Fruit fly (Drosophila melanogaster) whole organism, embryonic: ENCODE results near the gene CG31921.

ENCODE experiments used
- Antp ChIP-seq: fragments of 200-800 bp; sonication (Bioruptor generic); optimal IDR thresholded peaks from 3 replicates; lab custom pipeline; 2016; ENCODE audit warnings: missing biosample characterization, missing genetic modification characterization
- Atf-2 ChIP-seq: fragments of 200-800 bp; sonication (Bioruptor generic); optimal IDR thresholded peaks from 2 replicates; lab custom pipeline; 2016; ENCODE audit warnings: missing biosample characterization, missing genetic modification characterization
- Bdp1 ChIP-seq: fragments of 200-800 bp; sonication (Bioruptor generic); optimal IDR thresholded peaks from 3 replicates; lab custom pipeline; 2016; ENCODE audit warnings: missing biosample characterization, missing genetic modification characterization
- CG10209 ChIP-seq: fragments of 200-800 bp; sonication (Bioruptor generic); optimal IDR thresholded peaks from 3 replicates; lab custom pipeline; 2017; ENCODE audit warnings: missing biosample characterization, mild to moderate bottlenecking, missing genetic modification characterization, missing genetic modification reagents
- CG10321 ChIP-seq: fragments of 200-800 bp; sonication (Bioruptor generic); IDR thresholded peaks from 2 replicates; pipeline ENCODE4 v1.3.6; 2022; ENCODE audit warnings: missing biosample characterization, missing genetic modification characterization
- CG10462 ChIP-seq: fragments of 200-800 bp; sonication (Bioruptor generic); optimal IDR thresholded peaks from 2 replicates; lab custom pipeline; 2016; ENCODE audit warnings: missing biosample characterization, missing genetic modification characterization
- CG11504 ChIP-seq: fragments of 200-800 bp; sonication (Bioruptor generic); optimal IDR thresholded peaks from 3 replicates; lab custom pipeline; 2019; ENCODE audit warnings: missing biosample characterization, mild to moderate bottlenecking, missing genetic modification characterization, moderate library complexity
- CG12659 ChIP-seq: fragments of 200-800 bp; sonication (Bioruptor generic); optimal IDR thresholded peaks from 3 replicates; lab custom pipeline; 2017; ENCODE audit warnings: mild to moderate bottlenecking, missing biosample characterization, missing genetic modification reagents, missing genetic modification characterization
- CG13287 ChIP-seq: fragments of 200-800 bp; sonication (Bioruptor generic); IDR thresholded peaks from 2 replicates; pipeline ENCODE4 v1.3.6; 2022; ENCODE audit warnings: missing biosample characterization, missing genetic modification characterization; ENCODE audit not compliant: partially characterized antibody
- CG13894 ChIP-seq: fragments of 200-800 bp; sonication (Bioruptor generic); optimal IDR thresholded peaks from 3 replicates; lab custom pipeline; 2018; ENCODE audit warnings: missing biosample characterization, mild to moderate bottlenecking, missing genetic modification characterization, moderate library complexity
- CG15696 ChIP-seq: fragments of 200-800 bp; sonication (Bioruptor generic); optimal IDR thresholded peaks from 2 replicates; lab custom pipeline; 2019; ENCODE audit warnings: missing biosample characterization, mild to moderate bottlenecking, missing genetic modification characterization, moderate library complexity
- CG16815 ChIP-seq: fragments of 200-800 bp; sonication (Bioruptor generic); optimal IDR thresholded peaks from 3 replicates; lab custom pipeline; 2017; ENCODE audit warnings: missing biosample characterization, mild to moderate bottlenecking, missing genetic modification characterization
- CG17829 ChIP-seq: fragments of 200-800 bp; optimal IDR thresholded peaks from 2 replicates; lab custom pipeline; 2019; ENCODE audit warnings: missing biosample characterization, mild to moderate bottlenecking, missing genetic modification characterization, moderate library complexity
- CG32767 ChIP-seq: fragments of 200-800 bp; sonication (Bioruptor generic); IDR thresholded peaks from 2 replicates; pipeline ENCODE4 v1.3.6; 2022; ENCODE audit warnings: missing biosample characterization, missing genetic modification characterization
- CG3838 ChIP-seq: fragments of 200-800 bp; sonication (Bioruptor generic); optimal IDR thresholded peaks from 3 replicates; lab custom pipeline; 2016; ENCODE audit warnings: missing biosample characterization, missing genetic modification characterization
- CG42726 ChIP-seq: fragments of 200-800 bp; sonication (Bioruptor generic); IDR thresholded peaks from 2 replicates; pipeline ENCODE4 v1.3.6; 2022; ENCODE audit warnings: missing biosample characterization, missing genetic modification characterization; ENCODE audit not compliant: partially characterized antibody
- CG4328 ChIP-seq: fragments of 200-800 bp; sonication (Bioruptor generic); optimal IDR thresholded peaks from 3 replicates; lab custom pipeline; 2017; ENCODE audit warnings: missing biosample characterization, missing genetic modification reagents, missing genetic modification characterization
- CG9797 ChIP-seq: fragments of 200-800 bp; sonication (Bioruptor generic); optimal IDR thresholded peaks from 3 replicates; lab custom pipeline; 2018; ENCODE audit warnings: missing biosample characterization, mild to moderate bottlenecking, missing genetic modification characterization
- Dll ChIP-seq: fragments of 200-800 bp; sonication (Bioruptor generic); IDR thresholded peaks from 4 replicates; pipeline ENCODE4 v1.3.6; 2022; ENCODE audit warnings: missing biosample characterization, missing genetic modification characterization; ENCODE audit not compliant: partially characterized antibody
- Doc2 ChIP-seq: fragments of 200-800 bp; sonication (Bioruptor generic); IDR thresholded peaks from 2 replicates; pipeline ENCODE4 v1.3.6; 2022; ENCODE audit warnings: missing biosample characterization, missing genetic modification characterization
- Elba2 ChIP-seq: fragments of 200-800 bp; sonication (Bioruptor generic); optimal IDR thresholded peaks from 3 replicates; lab custom pipeline; 2016; ENCODE audit warnings: missing biosample characterization, missing genetic modification characterization
- HLH3B ChIP-seq: fragments of 200-800 bp; sonication (Bioruptor generic); IDR thresholded peaks from 2 replicates; pipeline ENCODE4 v1.3.6; 2022; ENCODE audit warnings: missing biosample characterization, missing genetic modification characterization
- Hr39 ChIP-seq: fragments of >200 bp; optimal IDR thresholded peaks from 2 replicates; lab custom pipeline; 2017
- Lhr ChIP-seq: fragments of 200-800 bp; sonication (Bioruptor generic); optimal IDR thresholded peaks from 3 replicates; lab custom pipeline; 2017; ENCODE audit warnings: mild to moderate bottlenecking, missing biosample characterization, missing genetic modification reagents, missing genetic modification characterization
- MTF-1 ChIP-seq: fragments of 200-800 bp; sonication (Bioruptor generic); optimal IDR thresholded peaks from 2 replicates; lab custom pipeline; 2018; ENCODE audit warnings: missing biosample characterization, mild to moderate bottlenecking, missing genetic modification characterization, borderline replicate concordance
- Max ChIP-seq: fragments of 200-800 bp; sonication (Bioruptor generic); optimal IDR thresholded peaks from 2 replicates; lab custom pipeline; 2016; ENCODE audit warnings: missing biosample characterization, mild to moderate bottlenecking, missing genetic modification characterization
- NfI ChIP-seq: fragments of 200-800 bp; sonication (Bioruptor generic); optimal IDR thresholded peaks from 3 replicates; lab custom pipeline; 2018; ENCODE audit warnings: missing biosample characterization, mild to moderate bottlenecking, missing genetic modification characterization, moderate library complexity
- Pdp1 ChIP-seq, 2 experiments: fragments of 200-800 bp; sonication (Bioruptor generic); optimal IDR thresholded peaks; 3 replicates each; lab custom pipeline; 2016; ENCODE audit warnings: missing biosample characterization in 2 of 2, missing genetic modification characterization in 2 of 2, mild to moderate bottlenecking in 1 of 2, moderate library complexity in 1 of 2
- Sox100B ChIP-seq: fragments of 200-800 bp; sonication (Bioruptor generic); optimal IDR thresholded peaks from 3 replicates; lab custom pipeline; 2018; ENCODE audit warnings: missing biosample characterization, mild to moderate bottlenecking, missing genetic modification characterization
- Sry-β ChIP-seq: fragments of 200-800 bp; sonication (Bioruptor generic); optimal IDR thresholded peaks from 2 replicates; lab custom pipeline; 2018; ENCODE audit warnings: missing biosample characterization, mild to moderate bottlenecking, missing genetic modification characterization, moderate library complexity
- abd-A ChIP-seq: fragments of 200-800 bp; sonication (Bioruptor generic); optimal IDR thresholded peaks from 3 replicates; lab custom pipeline; 2019; ENCODE audit warnings: missing biosample characterization, mild to moderate bottlenecking, missing genetic modification characterization, moderate library complexity
- dmrt11E ChIP-seq: fragments of 200-800 bp; sonication (Bioruptor generic); optimal IDR thresholded peaks from 3 replicates; lab custom pipeline; 2018; ENCODE audit warnings: missing biosample characterization, mild to moderate bottlenecking, missing genetic modification characterization, moderate library complexity
- dysf ChIP-seq: fragments of 200-800 bp; sonication (Bioruptor generic); IDR thresholded peaks from 3 replicates; pipeline ENCODE4 v1.3.6; 2022; ENCODE audit warnings: missing biosample characterization, missing genetic modification characterization
- eve ChIP-seq, 2 experiments: fragments of >200 bp; optimal IDR thresholded peaks; 2 replicates each; lab custom pipeline; 2017; ENCODE audit warnings: missing biosample characterization in 2 of 2, missing genetic modification characterization in 2 of 2
- gro ChIP-seq: fragments of 200-800 bp; sonication (Bioruptor generic); optimal IDR thresholded peaks from 2 replicates; lab custom pipeline; 2016; ENCODE audit warnings: missing biosample characterization, missing genetic modification characterization
- hb ChIP-seq: fragments of 200-800 bp; sonication (Bioruptor generic); IDR thresholded peaks from 3 replicates; pipeline ENCODE4 v1.3.6; 2022; ENCODE audit warnings: missing biosample characterization, missing genetic modification characterization; ENCODE audit not compliant: partially characterized antibody
- klu ChIP-seq: fragments of 200-800 bp; sonication (Bioruptor generic); IDR thresholded peaks from 2 replicates; pipeline ENCODE4 v1.3.6; 2022; ENCODE audit warnings: missing biosample characterization, missing genetic modification characterization
- nerfin-1 ChIP-seq: fragments of 200-800 bp; sonication (Bioruptor generic); optimal IDR thresholded peaks from 3 replicates; lab custom pipeline; 2019; ENCODE audit warnings: missing biosample characterization, mild to moderate bottlenecking, missing genetic modification characterization, moderate library complexity
- onecut ChIP-seq: fragments of 200-800 bp; sonication (Bioruptor generic); IDR thresholded peaks from 2 replicates; pipeline ENCODE4 v1.3.6; 2022; ENCODE audit warnings: missing biosample characterization, missing genetic modification characterization
- otp ChIP-seq: fragments of 200-800 bp; sonication (Bioruptor generic); IDR thresholded peaks from 3 replicates; pipeline ENCODE4, ENCODE4 v1.3.6; 2022; ENCODE audit warnings: missing biosample characterization, missing genetic modification characterization
- run ChIP-seq: fragments of 200-800 bp; sonication (Bioruptor generic); optimal IDR thresholded peaks from 3 replicates; lab custom pipeline; 2018; ENCODE audit warnings: missing biosample characterization, mild to moderate bottlenecking, missing genetic modification characterization
- sob ChIP-seq: fragments of 200-800 bp; sonication (Bioruptor generic); IDR thresholded peaks from 2 replicates; pipeline ENCODE4 v1.3.6; 2022; ENCODE audit warnings: missing biosample characterization, missing genetic modification characterization
- ssp ChIP-seq: fragments of 200-800 bp; sonication (Bioruptor generic); IDR thresholded peaks from 2 replicates; pipeline ENCODE4 v1.3.6; 2022; ENCODE audit warnings: missing biosample characterization, missing genetic modification characterization
- sug ChIP-seq: fragments of 200-800 bp; optimal IDR thresholded peaks from 2 replicates; lab custom pipeline; 2019; ENCODE audit warnings: missing biosample characterization, mild to moderate bottlenecking, missing genetic modification characterization, moderate library complexity
- tap ChIP-seq: fragments of 200-800 bp; optimal IDR thresholded peaks from 3 replicates; lab custom pipeline; 2019; ENCODE audit warnings: missing biosample characterization, mild to moderate bottlenecking, missing genetic modification characterization, moderate library complexity
- tin ChIP-seq: fragments of 200-800 bp; sonication (Bioruptor generic); optimal IDR thresholded peaks from 3 replicates; lab custom pipeline; 2016; ENCODE audit warnings: missing biosample characterization, missing genetic modification characterization
- tx ChIP-seq: fragments of 200-800 bp; sonication (Bioruptor generic); optimal IDR thresholded peaks from 2 replicates; lab custom pipeline; 2016; ENCODE audit warnings: missing biosample characterization, missing genetic modification characterization
- zfh2 ChIP-seq: fragments of 200-800 bp; sonication (Bioruptor generic); optimal IDR thresholded peaks from 2 replicates; lab custom pipeline; 2016; ENCODE audit warnings: missing biosample characterization, missing genetic modification characterization

Gene CG31921

DNA sequence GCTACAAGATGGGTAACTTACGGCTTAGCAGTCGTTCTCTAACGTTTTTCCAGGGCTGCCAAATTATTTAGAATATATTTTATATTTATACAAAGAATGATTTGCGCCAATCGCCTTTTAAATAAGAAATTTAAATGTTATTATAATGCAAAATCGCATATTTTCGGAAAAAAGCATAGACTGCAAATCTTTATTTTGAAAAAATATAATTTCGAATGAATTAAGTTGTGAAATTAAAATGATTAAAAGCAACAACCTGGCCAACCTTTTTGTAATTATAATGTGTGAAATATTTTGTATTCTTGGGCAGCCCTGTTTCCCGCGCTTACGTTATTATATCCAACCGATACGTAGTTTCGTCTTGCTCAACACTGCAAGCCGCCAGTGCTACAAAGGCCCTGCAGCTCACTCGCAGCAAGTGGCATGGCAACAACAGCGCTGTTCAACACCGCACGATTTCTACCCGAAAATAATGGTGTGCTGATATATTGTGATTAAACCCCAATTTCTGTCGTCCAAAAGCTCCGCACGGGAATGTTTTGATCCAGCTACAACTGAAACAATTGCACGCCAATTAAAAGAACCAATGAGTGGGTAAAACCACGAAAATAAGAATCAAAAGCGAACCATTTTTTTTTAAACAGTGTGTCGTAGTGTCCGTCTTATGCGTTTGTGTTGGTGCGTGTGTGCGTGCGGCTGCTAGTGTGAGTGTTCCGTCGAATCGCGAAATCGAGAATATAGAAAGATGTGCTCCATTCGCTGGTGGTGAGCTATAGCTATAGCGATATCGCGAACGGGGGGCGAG is 34.5 kb downstream of the CG31921 start, which contains the start of gene Pi3K21B (continued):
- TF ChIP-seq sob (GFP tag; lab: Robert Waterston, UW): peak; percentile 93
- TF ChIP-seq tap (tag; lab: Kevin White, UChicago): peak; percentile 74
- peak; percentile 89 for TF ChIP-seq CG17829 (tag; lab: Kevin White, UChicago)
- TF ChIP-seq dysf (GFP tag; lab: Robert Waterston, UW): peak; percentile 89
- peak; percentile 86 for TF ChIP-seq Bdp1 (GFP tag; lab: Kevin White, UChicago)
- TF ChIP-seq NfI (GFP tag; lab: Kevin White, UChicago): peak; percentile 92
- TF ChIP-seq HLH3B (GFP tag; lab: Robert Waterston, UW): peak; percentile 69
- no peak for TF ChIP-seq Hr39 (lab: Kevin White, UChicago)
- TF ChIP-seq Sry-β (GFP tag; lab: Kevin White, UChicago): no peak
- peak; percentile 88 for TF ChIP-seq Max
- TF ChIP-seq CG9797 (GFP tag; lab: Kevin White, UChicago): peak; percentile 46
- peak; percentile 67 for TF ChIP-seq run (tag; lab: Kevin White, UChicago)
- peak; percentile 92 for TF ChIP-seq sug
- TF ChIP-seq Pdp1 (GFP tag; optimal IDR thresholded peaks at IDR 0.05; lab: Kevin White, UChicago): peak; percentile 85 to 90
- TF ChIP-seq Sox100B (GFP tag; lab: Kevin White, UChicago): peak; percentile 90
- TF ChIP-seq ssp: peak; percentile 84
- TF ChIP-seq CG13287 (GFP tag; lab: Robert Waterston, UW): peak; percentile 44; the same call in 1 of the 2 replicates
- TF ChIP-seq Dll (GFP tag; lab: Robert Waterston, UW): peak; percentile 41; the same call in 2 of the 4 replicates
- TF ChIP-seq Doc2 (GFP tag; lab: Robert Waterston, UW): no peak
- peak; percentile 53 for TF ChIP-seq abd-A (tag; lab: Kevin White, UChicago)
- TF ChIP-seq CG32767 (GFP tag; lab: Robert Waterston, UW): peak; percentile 72; the same call in 1 of the 2 replicates
- TF ChIP-seq CG11504 (tag; lab: Kevin White, UChicago): peak; percentile 88
- peak; percentile 60 for TF ChIP-seq Lhr (GFP tag; lab: Kevin White, UChicago)
- peak; percentile 96 for TF ChIP-seq zfh2 (GFP tag; lab: Kevin White, UChicago)
- peak; percentile 75 for TF ChIP-seq CG10462 (GFP tag; lab: Kevin White, UChicago)
- peak; percentile 97 for TF ChIP-seq Antp (GFP tag; lab: Kevin White, UChicago)
- no peak for TF ChIP-seq hb (GFP tag; lab: Robert Waterston, UW)
- TF ChIP-seq dmrt11E (tag; lab: Kevin White, UChicago): peak; percentile 88
- peak; percentile 91 for TF ChIP-seq gro (GFP tag; lab: Kevin White, UChicago)
- TF ChIP-seq Atf-2 (GFP tag; lab: Kevin White, UChicago): peak; percentile 87
- peak; percentile 96 for TF ChIP-seq CG12659 (GFP tag; lab: Kevin White, UChicago)
- peak; percentile 61 for TF ChIP-seq Elba2 (GFP tag; lab: Kevin White, UChicago)
- peak; percentile 89 for TF ChIP-seq CG4328
- no peak for TF ChIP-seq eve (GFP tag; optimal IDR thresholded peaks at IDR 0.05; lab: Kevin White, UChicago)
- peak; percentile 74 for TF ChIP-seq onecut
- TF ChIP-seq otp (GFP tag; lab: Robert Waterston, UW): peak; percentile 84
- peak; percentile 89 for TF ChIP-seq CG16815 (GFP tag; lab: Kevin White, UChicago)
- peak; percentile 94 for TF ChIP-seq tin (GFP tag; lab: Kevin White, UChicago)
- TF ChIP-seq CG10321 (GFP tag; lab: Robert Waterston, UW): peak; percentile 20; the same call in 1 of the 2 replicates
- peak; percentile 89 for TF ChIP-seq CG13894 (tag; lab: Kevin White, UChicago)
- peak; percentile 75 for TF ChIP-seq CG3838 (GFP tag; lab: Kevin White, UChicago)
- TF ChIP-seq tx: peak; percentile 90
- TF ChIP-seq nerfin-1: peak; percentile 82
- peak; percentile 93 for TF ChIP-seq CG15696
- TF ChIP-seq CG42726: 0 out of 2 replicates have a peak, but pooled peaks have one; percentile 39
- TF ChIP-seq MTF-1 (GFP tag; lab: Kevin White, UChicago): peak; percentile 35
- TF ChIP-seq CG10209 (GFP tag; lab: Kevin White, UChicago): peak; percentile 92
- TF ChIP-seq klu: peak; percentile 77
